Worm (Caenorhabditis elegans): ENCODE measurements around the gene C05C12.5.

The C05C12.5 gene

DNA sequence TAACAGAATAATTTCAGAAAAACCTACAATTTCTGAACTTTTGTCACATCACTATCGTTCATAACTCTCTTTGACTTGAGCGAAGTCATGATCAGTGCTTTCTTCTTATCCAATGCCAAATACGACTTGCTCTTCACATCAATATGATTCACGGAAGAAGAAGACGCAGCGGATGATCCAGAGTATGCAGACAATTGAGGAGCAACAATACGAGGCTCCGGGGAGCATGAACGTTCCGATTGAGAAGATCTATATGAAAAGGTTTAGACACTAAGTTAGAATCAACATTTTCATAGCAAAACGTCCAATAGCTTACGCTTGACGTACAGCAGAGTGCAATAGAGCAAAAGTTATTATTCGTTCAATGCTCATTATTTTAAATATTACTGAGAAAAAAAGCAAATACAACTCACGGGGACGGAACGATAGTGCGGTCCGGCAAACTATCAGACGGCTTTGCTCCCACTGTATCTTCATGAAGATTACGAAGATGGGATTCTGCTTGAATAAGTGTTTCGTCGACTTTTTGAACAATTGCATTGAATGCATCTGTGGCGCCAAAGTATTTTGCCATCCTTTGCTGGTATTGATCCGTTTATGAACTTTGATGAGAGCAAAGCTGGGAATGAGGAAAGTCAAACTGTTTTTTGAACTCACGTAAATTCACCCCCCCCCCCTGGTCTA is at the start of gene C05C12.5:
Gene C05C12.5, minus strand, starts transcription at position 642 of the 684 bp plus-strand sequence.
- no peak for TF ChIP-seq dmd-4 (tag; optimal IDR thresholded peaks at IDR 0.05)
- TF ChIP-seq gmeb-1 (tag; optimal IDR thresholded peaks at IDR 0.05), result no peak
- TF ChIP-seq blmp-1 (tag; optimal IDR thresholded peaks at IDR 0.05; ENCODE audit: insufficient read depth), result no peak
- no peak for TF ChIP-seq mdl-1 (tag; optimal IDR thresholded peaks at IDR 0.05)

ce11 chrIV:11310624-11311023 is 49.6 kb upstream of the C05C12.5 start, which contains the start of gene znf-207:
znf-207 (plus strand) TSS chrIV:11310972.
- no peak for TF ChIP-seq ceh-82 (tag; optimal IDR thresholded peaks at IDR 0.05)
- no peak for TF ChIP-seq unc-62 (GFP tag; optimal IDR thresholded peaks at IDR 0.05)
- peak; percentile 6 for TF ChIP-seq crh-2 (tag; optimal IDR thresholded peaks at IDR 0.05)
- peak; percentile 56 for TF ChIP-seq unc-55 (GFP tag; optimal IDR thresholded peaks at IDR 0.05)
- peak; percentile 43 for TF ChIP-seq nhr-129 (tag; optimal IDR thresholded peaks at IDR 0.05)
- no peak for TF ChIP-seq alr-1 (tag; optimal IDR thresholded peaks at IDR 0.05)
- TF ChIP-seq sma-9 (GFP tag; optimal IDR thresholded peaks at IDR 0.05), result peak; percentile 27
- no peak for TF ChIP-seq sma-9 (tag; optimal IDR thresholded peaks at IDR 0.05)
- TF ChIP-seq mbf-1 (tag; optimal IDR thresholded peaks at IDR 0.05), result no peak
- peak; percentile 4 for TF ChIP-seq fos-1 (tag; optimal IDR thresholded peaks at IDR 0.05)
- TF ChIP-seq ztf-11 (tag; optimal IDR thresholded peaks at IDR 0.05), result no peak
- no peak for TF ChIP-seq lin-39 (tag; optimal IDR thresholded peaks at IDR 0.05)
- TF ChIP-seq lsy-2 (tag; optimal IDR thresholded peaks at IDR 0.05), result peak in 1 of 2 experiments; percentile 49
- no peak for TF ChIP-seq sem-4 (tag; optimal IDR thresholded peaks at IDR 0.05)
- peak; percentile 57 for TF ChIP-seq C34F6.9 (tag; optimal IDR thresholded peaks at IDR 0.05)
- peak; percentile 43 for TF ChIP-seq F13H6.1 (tag; optimal IDR thresholded peaks at IDR 0.05)
- no peak for TF ChIP-seq ztf-1 (GFP tag; conservative IDR thresholded peaks at IDR 0.05)
- TF ChIP-seq skn-1 (tag; optimal IDR thresholded peaks at IDR 0.05), result no peak
- TF ChIP-seq lin-13 (GFP tag; optimal IDR thresholded peaks at IDR 0.05), result peak; percentile 41

ce11 chrIV:11307770-11308169 is 46.8 kb upstream of the C05C12.5 start:
- TF ChIP-seq sma-9 (GFP tag; optimal IDR thresholded peaks at IDR 0.05) (no peak), sma-9 (tag; optimal IDR thresholded peaks at IDR 0.05) (no peak), lin-11 (tag; optimal IDR thresholded peaks at IDR 0.05) (no peak), egl-27 (tag; optimal IDR thresholded peaks at IDR 0.05) (no peak), lin-13 (GFP tag; optimal IDR thresholded peaks at IDR 0.05) (no peak), ceh-82 (tag; optimal IDR thresholded peaks at IDR 0.05) (no peak), dmd-4 (tag; optimal IDR thresholded peaks at IDR 0.05) (no peak), unc-55 (GFP tag; optimal IDR thresholded peaks at IDR 0.05) (no peak), gmeb-1 (tag; optimal IDR thresholded peaks at IDR 0.05) (no peak), nhr-25 (tag; optimal IDR thresholded peaks at IDR 0.05) (no peak), mdl-1 (tag; optimal IDR thresholded peaks at IDR 0.05) (no peak), nhr-12 (tag; optimal IDR thresholded peaks at IDR 0.05) (no peak), unc-39 (tag; optimal IDR thresholded peaks at IDR 0.05) (no peak)

DNA sequence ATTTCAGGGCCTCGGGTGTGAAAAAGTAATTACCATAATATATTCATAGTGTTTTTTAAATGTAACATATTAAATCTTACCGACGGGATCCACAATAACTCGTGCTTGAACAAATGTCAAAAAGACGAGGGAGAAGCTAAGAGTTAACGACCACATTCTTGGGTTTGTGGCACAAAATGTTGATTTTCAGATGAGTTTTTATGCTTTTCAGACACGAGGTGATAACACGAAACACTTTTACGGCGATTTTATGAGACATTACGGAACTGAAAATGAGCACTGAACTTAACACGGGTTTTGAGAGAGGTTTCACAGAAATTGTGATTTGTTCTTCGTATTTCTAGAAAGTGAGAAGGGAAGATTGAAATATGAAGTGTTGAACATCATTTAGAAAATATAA is 45.6 kb upstream of the C05C12.5 start, which contains the start of gene B0035.13:
Gene B0035.13, minus strand, starts transcription at position 173 of the 400 bp plus-strand sequence.
- TF ChIP-seq fos-1 (tag; optimal IDR thresholded peaks at IDR 0.05) (peak; percentile 10), sma-9 (GFP tag; optimal IDR thresholded peaks at IDR 0.05) (no peak), sma-9 (tag; optimal IDR thresholded peaks at IDR 0.05) (no peak)

ce11 chrIV:11304970-11305369 is 44.0 kb upstream of the C05C12.5 start:
- TF ChIP-seq mdl-1 (tag; optimal IDR thresholded peaks at IDR 0.05) (no peak), nhr-6 (tag; optimal IDR thresholded peaks at IDR 0.05) (no peak), sma-9 (GFP tag; optimal IDR thresholded peaks at IDR 0.05) (no peak), sma-9 (tag; optimal IDR thresholded peaks at IDR 0.05) (no peak), lsy-2 (tag; optimal IDR thresholded peaks at IDR 0.05) (no peak), ZK546.5 (tag; optimal IDR thresholded peaks at IDR 0.05) (no peak), alr-1 (tag; optimal IDR thresholded peaks at IDR 0.05) (no peak), fos-1 (tag; optimal IDR thresholded peaks at IDR 0.05) (no peak), nhr-237 (tag; optimal IDR thresholded peaks at IDR 0.05) (no peak), snpc-4 (tag; optimal IDR thresholded peaks at IDR 0.05) (no peak), dmd-4 (tag; optimal IDR thresholded peaks at IDR 0.05) (no peak), unc-55 (GFP tag; optimal IDR thresholded peaks at IDR 0.05) (no peak), nhr-25 (tag; optimal IDR thresholded peaks at IDR 0.05) (no peak), R02D3.7 (tag; optimal IDR thresholded peaks at IDR 0.05) (no peak)

All from whole organism, L2 larva.